Worm (Caenorhabditis elegans) whole organism, L1 larva: Measurements from ENCODE around the gene F10D2.16.

Source experiments
- aha-1 ChIP-seq: fragments of 150-350 bp; optimal IDR thresholded peaks from 2 replicates; lab custom pipeline; 2014; ENCODE audit warnings: missing biosample characterization, missing genetic modification characterization
- ama-1 ChIP-seq: fragments of 150-350 bp; optimal IDR thresholded peaks from 2 replicates; lab custom pipeline; 2014
- dpl-1 ChIP-seq, 3 experiments: fragments of 150-350 bp in 2 of 3; sonication (generic microtip) in 1 of 3; optimal IDR thresholded peaks; 2 replicates each; lab custom pipeline; 2014 to 2017; ENCODE audit warnings: missing biosample characterization in 3 of 3, missing genetic modification characterization in 3 of 3, missing genetic modification reagents in 3 of 3
- fkh-10 ChIP-seq: sonication (generic microtip); optimal IDR thresholded peaks from 2 replicates; lab custom pipeline; 2017; ENCODE audit warnings: missing biosample characterization, missing genetic modification reagents, missing genetic modification characterization
- fkh-8 ChIP-seq: sonication (generic microtip); optimal IDR thresholded peaks from 2 replicates; lab custom pipeline; 2016; ENCODE audit warnings: mild to moderate bottlenecking, missing genetic modification characterization, missing compliant biosample characterization
- lin-35 ChIP-seq, 2 experiments: fragments of 150-350 bp; optimal IDR thresholded peaks; 2 replicates each; lab custom pipeline; 2014; ENCODE audit warnings: missing biosample characterization in 2 of 2, missing genetic modification characterization in 2 of 2, missing genetic modification reagents in 2 of 2
- lin-39 ChIP-seq: fragments of 150-350 bp; optimal IDR thresholded peaks from 2 replicates; lab custom pipeline; 2014; ENCODE audit warnings: missing biosample characterization, missing genetic modification reagents, missing genetic modification characterization
- lir-3 ChIP-seq: sonication (generic microtip); optimal IDR thresholded peaks from 2 replicates; lab custom pipeline; 2016; ENCODE audit warnings: mild to moderate bottlenecking, missing genetic modification characterization, moderate library complexity, missing compliant biosample characterization; ENCODE audit not compliant: poor library complexity
- mdl-1 ChIP-seq, 2 experiments: fragments of 150-350 bp; optimal IDR thresholded peaks; 2 replicates each; lab custom pipeline; 2014 to 2017; ENCODE audit warnings: missing biosample characterization in 2 of 2, missing genetic modification characterization in 2 of 2, inconsistent platforms in 1 of 2
- nhr-11 ChIP-seq: fragments of 150-350 bp; optimal IDR thresholded peaks from 2 replicates; lab custom pipeline; 2014; ENCODE audit warnings: missing biosample characterization, missing genetic modification characterization
- nhr-90 ChIP-seq: sonication (generic microtip); optimal IDR thresholded peaks from 2 replicates; lab custom pipeline; 2016; ENCODE audit warnings: mild to moderate bottlenecking, missing genetic modification characterization, missing compliant biosample characterization; ENCODE audit not compliant: poor library complexity
- pax-3 ChIP-seq: fragments of 200-800 bp; sonication (Bioruptor generic); optimal IDR thresholded peaks from 2 replicates; lab custom pipeline; 2018; ENCODE audit warnings: mild to moderate bottlenecking, missing genetic modification characterization, moderate library complexity, missing compliant biosample characterization
- ztf-4 ChIP-seq: fragments of 150-350 bp; optimal IDR thresholded peaks from 2 replicates; lab custom pipeline; 2014; ENCODE audit warnings: missing biosample characterization, missing genetic modification characterization

DNA sequence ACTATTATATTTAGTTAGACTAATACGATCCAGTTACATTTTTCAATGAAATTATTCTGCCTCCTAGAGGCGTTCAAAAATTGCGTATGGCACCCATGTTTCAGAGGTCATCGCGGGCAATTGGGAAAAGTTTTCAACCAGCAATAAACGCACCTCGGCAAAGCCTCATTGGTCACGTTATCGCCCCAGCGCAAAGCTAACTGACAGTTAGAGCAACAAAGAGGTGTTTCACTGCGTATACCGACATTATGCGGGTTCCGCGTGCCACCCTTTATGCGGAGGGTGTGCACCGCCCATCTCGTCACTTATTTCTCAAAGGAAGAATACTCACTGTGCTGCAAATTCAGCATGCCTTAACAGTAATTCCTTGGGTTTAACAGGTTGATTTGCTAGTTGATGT is 8.6 kb downstream of the F10D2.16 start:
- TF ChIP-seq ztf-4 (tag; lab: Kevin White, UChicago) = no peak
- TF ChIP-seq fkh-10 (GFP tag; lab: Kevin White, UChicago) = no peak
- no peak for TF ChIP-seq aha-1 (tag; lab: Kevin White, UChicago)
- no peak for TF ChIP-seq pax-3
- no peak for TF ChIP-seq fkh-8 (tag; lab: Kevin White, UChicago)
- no peak for TF ChIP-seq nhr-90 (tag; lab: Kevin White, UChicago)
- TF ChIP-seq lir-3 (tag; lab: Kevin White, UChicago) = no peak
- TF ChIP-seq lin-35 (GFP tag; optimal IDR thresholded peaks at IDR 0.05; lab: Kevin White, UChicago) = no peak
- no peak for TF ChIP-seq ama-1 (lab: Kevin White, UChicago)
- TF ChIP-seq dpl-1 (GFP tag; optimal IDR thresholded peaks at IDR 0.05; lab: Kevin White, UChicago) = no peak
- TF ChIP-seq nhr-11 (tag; lab: Kevin White, UChicago) = no peak
- no peak for TF ChIP-seq lin-39 (tag; lab: Kevin White, UChicago)
- TF ChIP-seq mdl-1 (tag; optimal IDR thresholded peaks at IDR 0.05; lab: Kevin White, UChicago) = no peak
